Fruit fly (Drosophila melanogaster): ENCODE data around the gene hb.
A peak's percentile ranks its signal among the peaks of the same experiment; 100 is the strongest.

The hb gene

DNA sequence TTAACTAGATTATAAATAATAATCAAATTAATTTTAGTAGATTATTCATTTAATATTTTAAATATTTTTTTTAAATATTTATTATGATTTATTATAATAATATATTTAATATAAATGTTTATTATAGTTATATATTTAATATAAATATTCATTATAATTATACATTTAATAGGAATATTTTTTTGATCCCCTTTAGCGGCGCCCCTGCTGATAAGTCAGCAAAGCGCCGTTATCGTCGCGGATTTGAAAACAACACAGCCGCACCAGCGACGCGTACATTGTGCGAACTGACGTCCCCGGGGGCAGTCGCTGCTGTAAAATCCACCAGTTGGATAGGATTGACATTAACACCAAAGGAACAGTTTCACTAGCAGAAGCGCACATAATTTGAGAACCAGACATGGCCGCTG lies 15.1 kb upstream of the hb start, which contains the start of gene CG8112 (continued):
- TF ChIP-seq BtbVII (GFP tag; optimal IDR thresholded peaks at IDR 0.05) (no peak), CG3726 (GFP tag; IDR thresholded peaks at IDR 0.05) (no peak), CG16779 (GFP tag; IDR thresholded peaks at IDR 0.05) (no peak), CG13624 (GFP tag; optimal IDR thresholded peaks at IDR 0.05) (no peak), CG7372 (GFP tag; IDR thresholded peaks at IDR 0.05) (no peak), MBD-R2 (GFP tag; IDR thresholded peaks at IDR 0.05) (no peak), dmrt99B (tag; optimal IDR thresholded peaks at IDR 0.05) (no peak), zen2 (GFP tag; IDR thresholded peaks at IDR 0.05; ENCODE audit: partially characterized antibody) (no peak), ems (GFP tag; optimal IDR thresholded peaks at IDR 0.05) (no peak), CG1024 (GFP tag; IDR thresholded peaks at IDR 0.05) (no peak), HmgZ (tag; optimal IDR thresholded peaks at IDR 0.05) (no peak), ttk (GFP tag; IDR thresholded peaks at IDR 0.05) (no peak), Elba2 (GFP tag; optimal IDR thresholded peaks at IDR 0.05) (no peak), cato (GFP tag; optimal IDR thresholded peaks at IDR 0.05; ENCODE audit: borderline replicate concordance) (no peak), CG2129 (GFP tag; IDR thresholded peaks at IDR 0.05; ENCODE audit: partially characterized antibody) (no peak), ham (GFP tag; IDR thresholded peaks at IDR 0.05) (no peak), ftz-f1 (GFP tag; optimal IDR thresholded peaks at IDR 0.05) (no peak), MTF-1 (GFP tag; optimal IDR thresholded peaks at IDR 0.05; ENCODE audit: borderline replicate concordance) (no peak), al (GFP tag; IDR thresholded peaks at IDR 0.05) (no peak), emc (GFP tag; optimal IDR thresholded peaks at IDR 0.05) (no peak), sob (GFP tag; IDR thresholded peaks at IDR 0.05) (no peak), Dp (GFP tag; optimal IDR thresholded peaks at IDR 0.05) (no peak), CG12769 (tag; optimal IDR thresholded peaks at IDR 0.05) (no peak), fd102C (GFP tag; optimal IDR thresholded peaks at IDR 0.05) (no peak), CHES-1-like (GFP tag; optimal IDR thresholded peaks at IDR 0.05) (no peak), CG2202 (tag; optimal IDR thresholded peaks at IDR 0.05) (no peak), ash1 (GFP tag; optimal IDR thresholded peaks at IDR 0.05) (no peak), CG11093 (GFP tag; IDR thresholded peaks at IDR 0.05) (no peak), otp (GFP tag; IDR thresholded peaks at IDR 0.05) (no peak), bbx (GFP tag; IDR thresholded peaks at IDR 0.05; ENCODE audit: partially characterized antibody) (no peak), CG12391 (tag; optimal IDR thresholded peaks at IDR 0.05) (peak; percentile 19), Pdp1 (GFP tag; optimal IDR thresholded peaks at IDR 0.05) (no peak), nerfin-2 (GFP tag; IDR thresholded peaks at IDR 0.05; ENCODE audit: partially characterized antibody) (no peak), Chrac-16 (GFP tag; optimal IDR thresholded peaks at IDR 0.05) (no peak), Hr39 (optimal IDR thresholded peaks at IDR 0.05) (no peak), CG10654 (GFP tag; optimal IDR thresholded peaks at IDR 0.05) (no peak), dm (GFP tag; optimal IDR thresholded peaks at IDR 0.05) (no peak), dpn (GFP tag; optimal IDR thresholded peaks at IDR 0.05) (no peak), lab (GFP tag; optimal IDR thresholded peaks at IDR 0.05) (peak; percentile 65), Dbx (GFP tag; IDR thresholded peaks at IDR 0.05) (no peak), insv (GFP tag; optimal IDR thresholded peaks at IDR 0.05) (no peak), CG2712 (tag; optimal IDR thresholded peaks at IDR 0.05) (peak; percentile 34), tap (tag; optimal IDR thresholded peaks at IDR 0.05) (no peak), CG7839 (tag; optimal IDR thresholded peaks at IDR 0.05) (peak; percentile 14), slbo (GFP tag; IDR thresholded peaks at IDR 0.05) (no peak), nom (GFP tag; optimal IDR thresholded peaks at IDR 0.05) (peak; percentile 9), Hey (tag; optimal IDR thresholded peaks at IDR 0.05) (no peak), CG11560 (tag; IDR thresholded peaks at IDR 0.05) (no peak), sqz (GFP tag; optimal IDR thresholded peaks at IDR 0.05) (no peak), Oli (tag; optimal IDR thresholded peaks at IDR 0.05) (no peak), Hr3 (GFP tag; optimal IDR thresholded peaks at IDR 0.05) (no peak), chm (GFP tag; IDR thresholded peaks at IDR 0.05) (no peak)

All from whole organism, embryonic.